Fruit fly (Drosophila melanogaster) whole organism, embryonic: ENCODE results near the gene CG17612.

Experiments
- ATbp ChIP-seq: fragments of 200-800 bp; sonication (Bioruptor generic); optimal IDR thresholded peaks from 2 replicates; lab custom pipeline; 2017; ENCODE audit warnings: missing biosample characterization, mild to moderate bottlenecking, missing genetic modification characterization, missing genetic modification reagents
- Bgb ChIP-seq: fragments of 200-800 bp; sonication (Bioruptor generic); IDR thresholded peaks from 2 replicates; pipeline ENCODE4 v1.3.6; 2022; ENCODE audit warnings: missing biosample characterization, missing genetic modification characterization; ENCODE audit not compliant: partially characterized antibody
- CG10431 ChIP-seq: fragments of 200-800 bp; sonication (Bioruptor generic); optimal IDR thresholded peaks from 3 replicates; lab custom pipeline; 2018; ENCODE audit warnings: missing biosample characterization, mild to moderate bottlenecking, missing genetic modification characterization
- CG10543 ChIP-seq: fragments of 200-800 bp; sonication (Bioruptor generic); optimal IDR thresholded peaks from 3 replicates; lab custom pipeline; 2017; ENCODE audit warnings: missing biosample characterization, mild to moderate bottlenecking, missing genetic modification characterization, moderate library complexity
- CG10654 ChIP-seq: fragments of 200-800 bp; sonication (Bioruptor generic); optimal IDR thresholded peaks from 2 replicates; lab custom pipeline; 2016; ENCODE audit warnings: missing biosample characterization, missing genetic modification characterization
- CG11695 ChIP-seq: fragments of 200-800 bp; sonication (Bioruptor generic); IDR thresholded peaks from 3 replicates; pipeline ENCODE4 v1.3.6; 2022; ENCODE audit warnings: missing biosample characterization, missing genetic modification characterization
- CG12659 ChIP-seq: fragments of 200-800 bp; sonication (Bioruptor generic); optimal IDR thresholded peaks from 3 replicates; lab custom pipeline; 2017; ENCODE audit warnings: mild to moderate bottlenecking, missing biosample characterization, missing genetic modification reagents, missing genetic modification characterization
- CG12744 ChIP-seq: fragments of 200-800 bp; sonication (Bioruptor generic); optimal IDR thresholded peaks from 2 replicates; lab custom pipeline; 2016; ENCODE audit warnings: missing biosample characterization, missing genetic modification characterization
- CG13296 ChIP-seq: fragments of 200-800 bp; sonication (Bioruptor generic); optimal IDR thresholded peaks from 3 replicates; lab custom pipeline; 2018; ENCODE audit warnings: missing biosample characterization, mild to moderate bottlenecking, missing genetic modification characterization
- CG15514 ChIP-seq: fragments of 200-800 bp; sonication (Bioruptor generic); optimal IDR thresholded peaks from 3 replicates; lab custom pipeline; 2017; ENCODE audit warnings: missing biosample characterization, missing genetic modification characterization, mild to moderate bottlenecking, moderate library complexity, missing genetic modification reagents
- CG1602 ChIP-seq: fragments of 200-800 bp; sonication (Bioruptor generic); optimal IDR thresholded peaks from 3 replicates; lab custom pipeline; 2016; ENCODE audit warnings: missing biosample characterization, missing genetic modification characterization
- CG16813 ChIP-seq: fragments of 200-800 bp; sonication (Bioruptor generic); IDR thresholded peaks from 3 replicates; pipeline ENCODE4 v1.3.6; 2022; ENCODE audit warnings: missing biosample characterization, missing genetic modification characterization; ENCODE audit not compliant: partially characterized antibody
- CG16815 ChIP-seq: fragments of 200-800 bp; sonication (Bioruptor generic); optimal IDR thresholded peaks from 3 replicates; lab custom pipeline; 2017; ENCODE audit warnings: missing biosample characterization, mild to moderate bottlenecking, missing genetic modification characterization
- CG17385 ChIP-seq: fragments of 200-800 bp; sonication (Bioruptor generic); optimal IDR thresholded peaks from 3 replicates; lab custom pipeline; 2018; ENCODE audit warnings: missing biosample characterization, mild to moderate bottlenecking, missing genetic modification characterization
- CG33213 ChIP-seq: fragments of 200-800 bp; sonication (Bioruptor generic); optimal IDR thresholded peaks from 3 replicates; lab custom pipeline; 2016; ENCODE audit warnings: missing biosample characterization, missing genetic modification characterization
- CG34224 ChIP-seq: fragments of 200-800 bp; sonication (Bioruptor generic); IDR thresholded peaks from 3 replicates; pipeline ENCODE4 v1.3.6; 2022; ENCODE audit warnings: missing biosample characterization, missing genetic modification characterization; ENCODE audit not compliant: partially characterized antibody
- CG4404 ChIP-seq: fragments of 200-800 bp; sonication (Bioruptor generic); IDR thresholded peaks from 2 replicates; pipeline ENCODE4 v1.3.6; 2022; ENCODE audit warnings: missing biosample characterization, missing genetic modification characterization
- CG4854 ChIP-seq: fragments of 200-800 bp; sonication (Bioruptor generic); optimal IDR thresholded peaks from 2 replicates; lab custom pipeline; 2016; ENCODE audit warnings: missing biosample characterization, missing genetic modification characterization, inconsistent platforms
- CG6765 ChIP-seq: fragments of 200-800 bp; sonication (Bioruptor generic); optimal IDR thresholded peaks from 3 replicates; lab custom pipeline; 2017; ENCODE audit warnings: missing biosample characterization, mild to moderate bottlenecking, missing genetic modification characterization
- CG7556 ChIP-seq: fragments of 200-800 bp; sonication (Bioruptor generic); optimal IDR thresholded peaks from 2 replicates; lab custom pipeline; 2017; ENCODE audit warnings: missing biosample characterization, mild to moderate bottlenecking, missing genetic modification characterization
- CG8089 ChIP-seq: fragments of 200-800 bp; sonication (Bioruptor generic); optimal IDR thresholded peaks from 3 replicates; lab custom pipeline; 2016; ENCODE audit warnings: missing biosample characterization, missing genetic modification characterization
- CG8765 ChIP-seq: fragments of 200-800 bp; sonication (Bioruptor generic); IDR thresholded peaks from 2 replicates; pipeline ENCODE4 v1.3.6; 2022; ENCODE audit warnings: missing biosample characterization, missing genetic modification characterization
- Dip3 ChIP-seq: fragments of 200-800 bp; sonication (Bioruptor generic); optimal IDR thresholded peaks from 3 replicates; lab custom pipeline; 2016; ENCODE audit warnings: missing biosample characterization, missing genetic modification characterization
- E2f1 ChIP-seq: fragments of 200-800 bp; sonication (Bioruptor generic); IDR thresholded peaks from 2 replicates; pipeline ENCODE4 v1.3.6; 2022; ENCODE audit warnings: missing biosample characterization, missing genetic modification characterization
- ERR ChIP-seq: fragments of 200-800 bp; sonication (Bioruptor generic); optimal IDR thresholded peaks from 2 replicates; lab custom pipeline; 2016; ENCODE audit warnings: missing biosample characterization, missing genetic modification characterization
- HLH4C ChIP-seq: fragments of 200-800 bp; sonication (Bioruptor generic); IDR thresholded peaks from 3 replicates; pipeline ENCODE4 v1.3.6; 2022; ENCODE audit warnings: missing biosample characterization, missing genetic modification characterization; ENCODE audit not compliant: partially characterized antibody
- Hsf ChIP-seq: fragments of 200-800 bp; sonication (Bioruptor generic); optimal IDR thresholded peaks from 3 replicates; lab custom pipeline; 2016; ENCODE audit warnings: missing biosample characterization, missing genetic modification characterization
- Sin3A ChIP-seq: fragments of >200 bp; optimal IDR thresholded peaks from 2 replicates; lab custom pipeline; 2018
- TFAM ChIP-seq: fragments of 200-800 bp; sonication (Bioruptor generic); optimal IDR thresholded peaks from 2 replicates; lab custom pipeline; 2017; ENCODE audit warnings: missing biosample characterization, missing genetic modification characterization, inconsistent platforms
- Trl ChIP-seq, 3 experiments: fragments of >200 bp in 2 of 3; fragments of 200-800 bp in 1 of 3; sonication (Bioruptor generic) in 1 of 3; optimal IDR thresholded peaks; 2 replicates in 1 of 3; 3 replicates in 2 of 3; lab custom pipeline; 2016 to 2017; ENCODE audit warnings: missing biosample characterization in 1 of 3, missing genetic modification characterization in 1 of 3
- Usf ChIP-seq: fragments of 200-800 bp; sonication (Bioruptor generic); optimal IDR thresholded peaks from 2 replicates; lab custom pipeline; 2017; ENCODE audit warnings: missing genotype, missing biosample characterization, missing genetic modification characterization
- aop ChIP-seq: fragments of 200-800 bp; sonication (Bioruptor generic); IDR thresholded peaks from 2 replicates; pipeline ENCODE4 v1.3.6; 2022; ENCODE audit warnings: missing biosample characterization, missing genetic modification characterization
- ap ChIP-seq: fragments of 200-800 bp; sonication (Bioruptor generic); IDR thresholded peaks from 2 replicates; pipeline ENCODE4 v1.3.6; 2022; ENCODE audit warnings: missing biosample characterization, missing genetic modification characterization
- chm ChIP-seq: fragments of 200-800 bp; sonication (Bioruptor generic); IDR thresholded peaks from 2 replicates; pipeline ENCODE4 v1.3.6; 2022; ENCODE audit warnings: missing biosample characterization, missing genetic modification characterization
- dm ChIP-seq: fragments of 200-800 bp; sonication (Bioruptor generic); optimal IDR thresholded peaks from 3 replicates; lab custom pipeline; 2016; ENCODE audit warnings: missing biosample characterization, missing genetic modification characterization
- ems ChIP-seq: fragments of 200-800 bp; sonication (Bioruptor generic); optimal IDR thresholded peaks from 3 replicates; lab custom pipeline; 2016; ENCODE audit warnings: missing biosample characterization, missing genetic modification characterization
- fd96Cb ChIP-seq: fragments of 200-800 bp; sonication (Bioruptor generic); optimal IDR thresholded peaks from 2 replicates; lab custom pipeline; 2018; ENCODE audit warnings: missing biosample characterization, mild to moderate bottlenecking, missing genetic modification characterization, moderate library complexity
- grau ChIP-seq: fragments of 200-800 bp; optimal IDR thresholded peaks from 3 replicates; lab custom pipeline; 2019; ENCODE audit warnings: missing biosample characterization, mild to moderate bottlenecking, missing genetic modification characterization, moderate library complexity
- gt ChIP-seq: fragments of 200-800 bp; sonication (Bioruptor generic); IDR thresholded peaks from 2 replicates; pipeline ENCODE4 v1.3.6; 2022; ENCODE audit warnings: missing biosample characterization, missing genetic modification characterization
- knrl ChIP-seq: fragments of 200-800 bp; sonication (Bioruptor generic); IDR thresholded peaks from 3 replicates; pipeline ENCODE4 v1.3.6; 2022; ENCODE audit warnings: missing biosample characterization, missing genetic modification characterization; ENCODE audit not compliant: partially characterized antibody
- mam ChIP-seq: fragments of 200-800 bp; sonication (Bioruptor generic); optimal IDR thresholded peaks from 3 replicates; lab custom pipeline; 2016; ENCODE audit warnings: missing biosample characterization, missing genetic modification characterization
- mld ChIP-seq: fragments of 200-800 bp; sonication (Bioruptor generic); IDR thresholded peaks from 3 replicates; pipeline ENCODE4 v1.3.6; 2022; ENCODE audit warnings: missing biosample characterization, missing genetic modification characterization; ENCODE audit not compliant: partially characterized antibody
- odd ChIP-seq: fragments of 200-800 bp; sonication (Bioruptor generic); optimal IDR thresholded peaks from 2 replicates; lab custom pipeline; 2017; ENCODE audit warnings: missing biosample characterization, mild to moderate bottlenecking, missing genetic modification characterization
- pan ChIP-seq, 4 experiments: fragments of >200 bp in 3 of 4; fragments of 200-800 bp in 1 of 4; sonication (Bioruptor generic) in 1 of 4; optimal IDR thresholded peaks in 3 of 4; IDR thresholded peaks in 1 of 4; 2 replicates each; pipeline versions ENCODE4 v1.3.6 to Lab custom; 2017 to 2022; ENCODE audit warnings: missing biosample characterization in 2 of 4, missing genetic modification characterization in 2 of 4, mixed read lengths in 1 of 4
- rib ChIP-seq: fragments of 200-800 bp; sonication (Bioruptor generic); IDR thresholded peaks from 2 replicates; pipeline ENCODE4 v1.3.6; 2022; ENCODE audit warnings: missing biosample characterization, missing genetic modification characterization
- scrt ChIP-seq: fragments of 200-800 bp; sonication (Bioruptor generic); optimal IDR thresholded peaks from 2 replicates; lab custom pipeline; 2018; ENCODE audit warnings: missing biosample characterization, mild to moderate bottlenecking, missing genetic modification characterization, moderate library complexity
- sisA ChIP-seq: fragments of 200-800 bp; sonication (Bioruptor generic); IDR thresholded peaks from 2 replicates; pipeline ENCODE4 v1.3.6; 2022; ENCODE audit warnings: missing biosample characterization, missing genetic modification characterization
- wek ChIP-seq: fragments of 200-800 bp; sonication (Bioruptor generic); optimal IDR thresholded peaks from 3 replicates; lab custom pipeline; 2018; ENCODE audit warnings: missing biosample characterization, mild to moderate bottlenecking, missing genetic modification characterization, moderate library complexity
- wor ChIP-seq: fragments of 200-800 bp; sonication (Bioruptor generic); IDR thresholded peaks from 2 replicates; pipeline ENCODE4 v1.3.6; 2022; ENCODE audit warnings: missing biosample characterization, missing genetic modification characterization

Gene CG17612

dm6 chr2L:4350683-4351324, 31.7 kb downstream of the CG17612 start (continued):
- no peak for TF ChIP-seq knrl (GFP tag; lab: Robert Waterston, UW)
- peak; percentile 35 for TF ChIP-seq CG12744
- no peak for TF ChIP-seq CG13296 (GFP tag; lab: Kevin White, UChicago)
- TF ChIP-seq fd96Cb (tag; lab: Kevin White, UChicago) = peak; percentile 70
- peak; percentile 71 for TF ChIP-seq CG1602
- TF ChIP-seq CG16813 (GFP tag; lab: Robert Waterston, UW) = no peak
- no peak for TF ChIP-seq wek (GFP tag; lab: Kevin White, UChicago)
- peak; percentile 47; the same call in 1 of the 2 replicates for TF ChIP-seq E2f1 (GFP tag; lab: Robert Waterston, UW)
- no peak for TF ChIP-seq Sin3A (lab: Kevin White, UChicago)
- TF ChIP-seq CG16815 = peak; percentile 85
- peak; percentile 4 for TF ChIP-seq CG17385 (GFP tag; lab: Kevin White, UChicago)
- TF ChIP-seq CG10431 (GFP tag; lab: Kevin White, UChicago) = no peak
- TF ChIP-seq sisA (GFP tag; lab: Robert Waterston, UW) = peak; percentile 45; the same call in 1 of the 2 replicates
- TF ChIP-seq mld (GFP tag; lab: Robert Waterston, UW) = no peak
- TF ChIP-seq ap = no peak
- TF ChIP-seq CG10654 (GFP tag; lab: Kevin White, UChicago) = peak; percentile 41
- TF ChIP-seq mam = peak; percentile 11
- TF ChIP-seq pan (optimal IDR thresholded peaks at IDR 0.05; lab: Kevin White, UChicago) = no peak
- TF ChIP-seq pan (GFP tag; optimal IDR thresholded peaks at IDR 0.05 in 1 of 2, IDR thresholded peaks at IDR 0.05 in 1 of 2) = peak in 1 of 2 experiments; percentile 12
- no peak for TF ChIP-seq ATbp (GFP tag; lab: Kevin White, UChicago)
- TF ChIP-seq odd (GFP tag; lab: Kevin White, UChicago) = no peak
- peak; percentile 94 for TF ChIP-seq CG4404
- TF ChIP-seq TFAM (GFP tag; lab: Kevin White, UChicago) = no peak
- TF ChIP-seq chm (GFP tag; lab: Robert Waterston, UW) = peak; percentile 23; the same call in 1 of the 2 replicates
- no peak for TF ChIP-seq aop (GFP tag; lab: Robert Waterston, UW)
- 0 out of 2 replicates have a peak, but pooled peaks have one; percentile 38 for TF ChIP-seq gt (GFP tag; lab: Robert Waterston, UW)
- peak; percentile 51 for TF ChIP-seq CG33213 (GFP tag; lab: Kevin White, UChicago)
- TF ChIP-seq dm = peak; percentile 74
- peak; percentile 87 for TF ChIP-seq CG8765 (GFP tag; lab: Robert Waterston, UW)
- TF ChIP-seq wor (GFP tag; lab: Robert Waterston, UW) = no peak
- no peak for TF ChIP-seq ERR (GFP tag; lab: Kevin White, UChicago)
- peak; percentile 66 for TF ChIP-seq Hsf (GFP tag; lab: Kevin White, UChicago)
- TF ChIP-seq CG12659 = no peak
- no peak for TF ChIP-seq Bgb (GFP tag; lab: Robert Waterston, UW)
- no peak for TF ChIP-seq HLH4C (GFP tag; lab: Robert Waterston, UW)
- TF ChIP-seq ems = peak; percentile 19
- TF ChIP-seq CG15514 (GFP tag; lab: Kevin White, UChicago) = no peak
- peak; percentile 71 for TF ChIP-seq CG7556 (GFP tag; lab: Kevin White, UChicago)
- no peak for TF ChIP-seq CG4854 (GFP tag; lab: Kevin White, UChicago)
- TF ChIP-seq CG10543 (GFP tag; lab: Kevin White, UChicago) = no peak
- TF ChIP-seq CG6765 (GFP tag; lab: Kevin White, UChicago) = no peak
- TF ChIP-seq Dip3 (GFP tag; lab: Kevin White, UChicago) = no peak
- no peak for TF ChIP-seq CG34224 (GFP tag; lab: Robert Waterston, UW)
- TF ChIP-seq grau (tag; lab: Kevin White, UChicago) = peak; percentile 69
- peak; percentile 56 for TF ChIP-seq Usf
- TF ChIP-seq rib = no peak
- TF ChIP-seq CG11695 (GFP tag; lab: Robert Waterston, UW) = 0 out of 3 replicates have a peak, but pooled peaks have one; percentile 55
- no peak for TF ChIP-seq scrt (GFP tag; lab: Kevin White, UChicago)
- peak; percentile 59 for TF ChIP-seq CG8089 (GFP tag; lab: Kevin White, UChicago)
- no peak for TF ChIP-seq Trl (optimal IDR thresholded peaks at IDR 0.05; lab: Kevin White, UChicago)
- TF ChIP-seq Trl (GFP tag; optimal IDR thresholded peaks at IDR 0.05; lab: Kevin White, UChicago) = peak; percentile 72
